Fruit fly (Drosophila melanogaster) whole organism, embryonic: Measurements from ENCODE around the gene mRpL30.

Source experiments
- Awh ChIP-seq: fragments of 200-800 bp; sonication (Bioruptor generic); IDR thresholded peaks from 2 replicates; pipeline ENCODE4, ENCODE4 v1.3.6; 2022; ENCODE audit warnings: missing biosample characterization, missing genetic modification characterization
- BEAF-32 ChIP-seq: fragments of 200-800 bp; sonication (Bioruptor generic); optimal IDR thresholded peaks from 3 replicates; lab custom pipeline; 2017; ENCODE audit warnings: missing biosample characterization, missing genetic modification characterization, mild to moderate bottlenecking, moderate library complexity, missing genetic modification reagents
- Blimp-1 ChIP-seq: fragments of 200-800 bp; sonication (Bioruptor generic); optimal IDR thresholded peaks from 3 replicates; lab custom pipeline; 2018; ENCODE audit warnings: missing biosample characterization, missing genetic modification characterization, mild to moderate bottlenecking, moderate library complexity, missing genetic modification reagents
- CG1024 ChIP-seq: fragments of 200-800 bp; sonication (Bioruptor generic); IDR thresholded peaks from 2 replicates; pipeline ENCODE4 v1.3.6; 2022; ENCODE audit warnings: missing biosample characterization, missing genetic modification characterization
- CG10654 ChIP-seq: fragments of 200-800 bp; sonication (Bioruptor generic); optimal IDR thresholded peaks from 2 replicates; lab custom pipeline; 2016; ENCODE audit warnings: missing biosample characterization, missing genetic modification characterization
- CG10959 ChIP-seq: fragments of 200-800 bp; sonication (Bioruptor generic); IDR thresholded peaks from 2 replicates; pipeline ENCODE4 v1.3.6; 2022; ENCODE audit warnings: missing biosample characterization, missing genetic modification characterization
- CG11247 ChIP-seq: fragments of 200-800 bp; sonication (Bioruptor generic); IDR thresholded peaks from 2 replicates; pipeline ENCODE4 v1.3.6; 2022; ENCODE audit warnings: missing biosample characterization, missing genetic modification characterization
- CG12219 ChIP-seq: fragments of 200-800 bp; sonication (Bioruptor generic); optimal IDR thresholded peaks from 3 replicates; lab custom pipeline; 2018; ENCODE audit warnings: missing biosample characterization, mild to moderate bottlenecking, missing genetic modification characterization
- CG13894 ChIP-seq: fragments of 200-800 bp; sonication (Bioruptor generic); optimal IDR thresholded peaks from 3 replicates; lab custom pipeline; 2018; ENCODE audit warnings: missing biosample characterization, mild to moderate bottlenecking, missing genetic modification characterization, moderate library complexity
- CG15514 ChIP-seq: fragments of 200-800 bp; sonication (Bioruptor generic); optimal IDR thresholded peaks from 3 replicates; lab custom pipeline; 2017; ENCODE audit warnings: missing biosample characterization, missing genetic modification characterization, mild to moderate bottlenecking, moderate library complexity, missing genetic modification reagents
- CG16813 ChIP-seq: fragments of 200-800 bp; sonication (Bioruptor generic); IDR thresholded peaks from 3 replicates; pipeline ENCODE4 v1.3.6; 2022; ENCODE audit warnings: missing biosample characterization, missing genetic modification characterization; ENCODE audit not compliant: partially characterized antibody
- CG18262 ChIP-seq: fragments of 200-800 bp; optimal IDR thresholded peaks from 3 replicates; lab custom pipeline; 2019; ENCODE audit warnings: missing biosample characterization, mild to moderate bottlenecking, missing genetic modification characterization, moderate library complexity
- CG18476 ChIP-seq: fragments of 200-800 bp; sonication (Bioruptor generic); optimal IDR thresholded peaks from 2 replicates; lab custom pipeline; 2016; ENCODE audit warnings: missing biosample characterization, mild to moderate bottlenecking, missing genetic modification characterization
- CG2678 ChIP-seq: fragments of 200-800 bp; sonication (Bioruptor generic); optimal IDR thresholded peaks from 3 replicates; lab custom pipeline; 2019; ENCODE audit warnings: missing biosample characterization, mild to moderate bottlenecking, missing genetic modification characterization, moderate library complexity
- CG31365 ChIP-seq: fragments of 200-800 bp; sonication (Bioruptor generic); optimal IDR thresholded peaks from 2 replicates; lab custom pipeline; 2018; ENCODE audit warnings: missing biosample characterization, mild to moderate bottlenecking, missing genetic modification characterization
- CG3407 ChIP-seq: fragments of 200-800 bp; sonication (Bioruptor generic); optimal IDR thresholded peaks from 2 replicates; lab custom pipeline; 2018; ENCODE audit warnings: missing biosample characterization, mild to moderate bottlenecking, missing genetic modification characterization
- CG3995 ChIP-seq: fragments of 200-800 bp; sonication (Bioruptor generic); optimal IDR thresholded peaks from 3 replicates; lab custom pipeline; 2016; ENCODE audit warnings: missing biosample characterization, missing genetic modification characterization
- CG42726 ChIP-seq: fragments of 200-800 bp; sonication (Bioruptor generic); IDR thresholded peaks from 2 replicates; pipeline ENCODE4 v1.3.6; 2022; ENCODE audit warnings: missing biosample characterization, missing genetic modification characterization; ENCODE audit not compliant: partially characterized antibody
- CG7271 ChIP-seq: fragments of 200-800 bp; sonication (Bioruptor generic); optimal IDR thresholded peaks from 2 replicates; lab custom pipeline; 2018; ENCODE audit warnings: missing biosample characterization, mild to moderate bottlenecking, missing genetic modification characterization, moderate library complexity
- CG8765 ChIP-seq: fragments of 200-800 bp; sonication (Bioruptor generic); IDR thresholded peaks from 2 replicates; pipeline ENCODE4 v1.3.6; 2022; ENCODE audit warnings: missing biosample characterization, missing genetic modification characterization
- CHES-1-like ChIP-seq: fragments of 200-800 bp; sonication (Bioruptor generic); optimal IDR thresholded peaks from 2 replicates; lab custom pipeline; 2016; ENCODE audit warnings: missing biosample characterization, missing genetic modification characterization
- Fer3 ChIP-seq: fragments of 200-800 bp; sonication (Bioruptor generic); optimal IDR thresholded peaks from 2 replicates; lab custom pipeline; 2018; ENCODE audit warnings: missing biosample characterization, mild to moderate bottlenecking, missing genetic modification characterization, moderate library complexity
- Lhr ChIP-seq: fragments of 200-800 bp; sonication (Bioruptor generic); optimal IDR thresholded peaks from 3 replicates; lab custom pipeline; 2017; ENCODE audit warnings: mild to moderate bottlenecking, missing biosample characterization, missing genetic modification reagents, missing genetic modification characterization
- Lpt ChIP-seq: fragments of >200 bp; optimal IDR thresholded peaks from 2 replicates; lab custom pipeline; 2018; ENCODE audit warnings: missing biosample characterization, missing genetic modification characterization
- MBD-R2 ChIP-seq: fragments of 200-800 bp; sonication (Bioruptor generic); IDR thresholded peaks from 2 replicates; pipeline ENCODE4 v1.3.6; 2022; ENCODE audit warnings: missing biosample characterization, missing genetic modification characterization
- Nf-YC ChIP-seq: fragments of 200-800 bp; optimal IDR thresholded peaks from 3 replicates; lab custom pipeline; 2019; ENCODE audit warnings: missing biosample characterization, mild to moderate bottlenecking, missing genetic modification characterization, moderate library complexity
- Ptx1 ChIP-seq: fragments of 200-800 bp; sonication (Bioruptor generic); IDR thresholded peaks from 2 replicates; pipeline ENCODE4 v1.3.6; 2022; ENCODE audit warnings: missing biosample characterization, missing genetic modification characterization
- Side ChIP-seq: fragments of 200-800 bp; sonication (Bioruptor generic); optimal IDR thresholded peaks from 2 replicates; lab custom pipeline; 2016; ENCODE audit warnings: missing biosample characterization, missing genetic modification characterization
- Spps ChIP-seq: fragments of 200-800 bp; sonication (Bioruptor generic); optimal IDR thresholded peaks from 2 replicates; lab custom pipeline; 2018; ENCODE audit warnings: missing biosample characterization, mild to moderate bottlenecking, missing genetic modification characterization
- Vsx1 ChIP-seq: fragments of 200-800 bp; sonication (Bioruptor generic); optimal IDR thresholded peaks from 2 replicates; lab custom pipeline; 2017; ENCODE audit warnings: missing biosample characterization, mild to moderate bottlenecking, missing genetic modification characterization, missing genetic modification reagents
- ab ChIP-seq: fragments of 200-800 bp; sonication (Bioruptor generic); optimal IDR thresholded peaks from 2 replicates; lab custom pipeline; 2016; ENCODE audit warnings: missing biosample characterization, missing genetic modification characterization
- ato ChIP-seq: fragments of 200-800 bp; sonication (Bioruptor generic); IDR thresholded peaks from 2 replicates; pipeline ENCODE4 v1.3.6; 2022; ENCODE audit warnings: missing biosample characterization, missing genetic modification characterization; ENCODE audit not compliant: partially characterized antibody
- dimm ChIP-seq: fragments of 200-800 bp; sonication (Bioruptor generic); IDR thresholded peaks from 2 replicates; pipeline ENCODE4 v1.3.6; 2022; ENCODE audit warnings: missing biosample characterization, missing genetic modification characterization
- emc ChIP-seq: fragments of 200-800 bp; sonication (Bioruptor generic); optimal IDR thresholded peaks from 2 replicates; lab custom pipeline; 2016; ENCODE audit warnings: missing biosample characterization, missing genetic modification characterization
- fd64A ChIP-seq: fragments of 200-800 bp; sonication (Bioruptor generic); optimal IDR thresholded peaks from 3 replicates; lab custom pipeline; 2018; ENCODE audit warnings: missing biosample characterization, mild to moderate bottlenecking, missing genetic modification characterization
- fru ChIP-seq: fragments of >200 bp; optimal IDR thresholded peaks from 2 replicates; lab custom pipeline; 2017
- ftz-f1 ChIP-seq: fragments of 200-800 bp; sonication (Bioruptor generic); optimal IDR thresholded peaks from 2 replicates; lab custom pipeline; 2016; ENCODE audit warnings: missing biosample characterization, missing genetic modification characterization
- gce ChIP-seq: fragments of 200-800 bp; sonication (Bioruptor generic); IDR thresholded peaks from 3 replicates; pipeline ENCODE4 v1.3.6; 2022; ENCODE audit warnings: missing biosample characterization, missing genetic modification characterization
- hkb ChIP-seq, 2 experiments: fragments of 200-800 bp in 1 of 2; fragments of >200 bp in 1 of 2; sonication (Bioruptor generic) in 1 of 2; IDR thresholded peaks in 1 of 2; optimal IDR thresholded peaks in 1 of 2; 2 replicates each; pipeline versions ENCODE4 v1.3.6 to Lab custom; 2017 to 2022; ENCODE audit warnings: missing biosample characterization in 1 of 2, missing genetic modification characterization in 1 of 2
- knrl ChIP-seq: fragments of 200-800 bp; sonication (Bioruptor generic); IDR thresholded peaks from 3 replicates; pipeline ENCODE4 v1.3.6; 2022; ENCODE audit warnings: missing biosample characterization, missing genetic modification characterization; ENCODE audit not compliant: partially characterized antibody
- otp ChIP-seq: fragments of 200-800 bp; sonication (Bioruptor generic); IDR thresholded peaks from 3 replicates; pipeline ENCODE4, ENCODE4 v1.3.6; 2022; ENCODE audit warnings: missing biosample characterization, missing genetic modification characterization
- pho ChIP-seq: fragments of 200-800 bp; sonication (Bioruptor generic); optimal IDR thresholded peaks from 2 replicates; lab custom pipeline; 2016; ENCODE audit warnings: missing biosample characterization, missing genetic modification characterization
- phol ChIP-seq: fragments of 200-800 bp; sonication (Bioruptor generic); optimal IDR thresholded peaks from 3 replicates; lab custom pipeline; 2018; ENCODE audit warnings: missing biosample characterization, mild to moderate bottlenecking, missing genetic modification characterization, moderate library complexity
- pum ChIP-seq: fragments of 200-800 bp; sonication (Bioruptor generic); optimal IDR thresholded peaks from 2 replicates; lab custom pipeline; 2016; ENCODE audit warnings: missing biosample characterization, missing genetic modification characterization
- row ChIP-seq: fragments of 200-800 bp; sonication (Bioruptor generic); IDR thresholded peaks from 3 replicates; pipeline ENCODE4 v1.3.6; 2022; ENCODE audit warnings: missing biosample characterization, missing genetic modification characterization
- schlank ChIP-seq: fragments of 200-800 bp; sonication (Bioruptor generic); optimal IDR thresholded peaks from 2 replicates; lab custom pipeline; 2018; ENCODE audit warnings: missing biosample characterization, mild to moderate bottlenecking, missing genetic modification characterization
- tgo ChIP-seq: fragments of 200-800 bp; sonication (Bioruptor generic); IDR thresholded peaks from 3 replicates; pipeline ENCODE4 v1.3.6; 2022; ENCODE audit warnings: missing biosample characterization, missing genetic modification characterization
- tio ChIP-seq: fragments of 200-800 bp; sonication (Bioruptor generic); optimal IDR thresholded peaks from 2 replicates; lab custom pipeline; 2017; ENCODE audit warnings: missing biosample characterization, missing genetic modification characterization, inconsistent platforms
- tup ChIP-seq: fragments of 200-800 bp; sonication (Bioruptor generic); optimal IDR thresholded peaks from 2 replicates; lab custom pipeline; 2016; ENCODE audit warnings: missing biosample characterization, mild to moderate bottlenecking, missing genetic modification characterization, moderate library complexity
- vvl ChIP-seq: fragments of 200-800 bp; sonication (Bioruptor generic); IDR thresholded peaks from 2 replicates; pipeline ENCODE4 v1.3.6; 2022; ENCODE audit warnings: missing biosample characterization, missing genetic modification characterization

The mRpL30 gene

dm6 chrX:4679813-4680381 is 32.2 kb downstream of the mRpL30 start (continued):
- no peak for TF ChIP-seq knrl
- no peak for TF ChIP-seq CG16813 (GFP tag; lab: Robert Waterston, UW)
- TF ChIP-seq ftz-f1 (GFP tag; lab: Kevin White, UChicago) = no peak
- TF ChIP-seq MBD-R2 (GFP tag; lab: Robert Waterston, UW) = no peak
- no peak for TF ChIP-seq CG10959 (GFP tag; lab: Robert Waterston, UW)
- peak; percentile 18 for TF ChIP-seq CG15514
- TF ChIP-seq CG10654 (GFP tag; lab: Kevin White, UChicago) = peak; percentile 21
- peak; percentile 62 for TF ChIP-seq Ptx1 (GFP tag; lab: Robert Waterston, UW)
- peak; percentile 71; the same call in 2 of the 3 replicates for TF ChIP-seq row (GFP tag; lab: Robert Waterston, UW)
- TF ChIP-seq pho (GFP tag; lab: Kevin White, UChicago) = peak; percentile 22
- TF ChIP-seq fd64A (GFP tag; lab: Kevin White, UChicago) = peak; percentile 12
- peak; percentile 14 for TF ChIP-seq pum (GFP tag; lab: Kevin White, UChicago)
- no peak for TF ChIP-seq CG42726
- peak; percentile 55 for TF ChIP-seq Blimp-1 (GFP tag; lab: Kevin White, UChicago)
- no peak for TF ChIP-seq Lpt (GFP tag; lab: Kevin White, UChicago)
- TF ChIP-seq CG3407 = peak; percentile 1
- peak; percentile 57 for TF ChIP-seq CG18262 (tag; lab: Kevin White, UChicago)
- no peak for TF ChIP-seq CG13894 (tag; lab: Kevin White, UChicago)
- peak; percentile 70 for TF ChIP-seq CG2678 (tag; lab: Kevin White, UChicago)
- TF ChIP-seq tio = peak; percentile 67
- TF ChIP-seq emc (GFP tag; lab: Kevin White, UChicago) = no peak
- no peak for TF ChIP-seq CG3995 (GFP tag; lab: Kevin White, UChicago)
- no peak for TF ChIP-seq hkb (optimal IDR thresholded peaks at IDR 0.05; lab: Kevin White, UChicago)
- TF ChIP-seq hkb (GFP tag; IDR thresholded peaks at IDR 0.05; lab: Robert Waterston, UW) = peak; percentile 56
- no peak for TF ChIP-seq tup
- no peak for TF ChIP-seq Spps (tag; lab: Kevin White, UChicago)
- TF ChIP-seq fru = no peak
- TF ChIP-seq schlank (tag; lab: Kevin White, UChicago) = no peak
- peak; percentile 57 for TF ChIP-seq Fer3 (tag; lab: Kevin White, UChicago)
- TF ChIP-seq Awh = 0 out of 2 replicates have a peak, but pooled peaks have one; percentile 12
- no peak for TF ChIP-seq dimm (GFP tag; lab: Robert Waterston, UW)
- peak; percentile 12 for TF ChIP-seq BEAF-32 (GFP tag; lab: Kevin White, UChicago)
- TF ChIP-seq CG1024 = no peak
- TF ChIP-seq vvl = peak; percentile 64
- TF ChIP-seq Lhr (GFP tag; lab: Kevin White, UChicago) = no peak
- TF ChIP-seq phol (tag; lab: Kevin White, UChicago) = peak; percentile 58
- TF ChIP-seq ato (GFP tag; lab: Robert Waterston, UW) = no peak
- TF ChIP-seq CHES-1-like (GFP tag; lab: Kevin White, UChicago) = peak; percentile 33
- TF ChIP-seq CG8765 = no peak
- peak; percentile 47 for TF ChIP-seq CG12219 (GFP tag; lab: Kevin White, UChicago)
- TF ChIP-seq Vsx1 (GFP tag; lab: Kevin White, UChicago) = peak; percentile 17
- TF ChIP-seq gce (GFP tag; lab: Robert Waterston, UW) = no peak; the same call in 2 of the 3 replicates
- no peak for TF ChIP-seq Nf-YC (tag; lab: Kevin White, UChicago)
- TF ChIP-seq otp (GFP tag; lab: Robert Waterston, UW) = peak; percentile 60; the same call in 1 of the 3 replicates
- no peak for TF ChIP-seq CG7271 (tag; lab: Kevin White, UChicago)
- TF ChIP-seq CG18476 (GFP tag; lab: Kevin White, UChicago) = peak; percentile 44
- TF ChIP-seq CG31365 (tag; lab: Kevin White, UChicago) = no peak
- no peak for TF ChIP-seq CG11247 (GFP tag; lab: Robert Waterston, UW)
- no peak for TF ChIP-seq ab (GFP tag; lab: Kevin White, UChicago)
- TF ChIP-seq Side (GFP tag; lab: Kevin White, UChicago) = peak; percentile 36
- TF ChIP-seq tgo (GFP tag; lab: Robert Waterston, UW) = peak; percentile 51; the same call in 2 of the 3 replicates
